Worm (Caenorhabditis elegans): Measurements from ENCODE around the gene asp-6.

The asp-6 gene

ce11 chrV:8305940-8306339, 37.2 kb upstream of the asp-6 start:
- TF ChIP-seq mdl-1 (tag; optimal IDR thresholded peaks at IDR 0.05) = no peak
- no peak for TF ChIP-seq pag-3 (tag; optimal IDR thresholded peaks at IDR 0.05; ENCODE audit: borderline replicate concordance, insufficient read depth)
- no peak for TF ChIP-seq pax-3 (tag; optimal IDR thresholded peaks at IDR 0.05)
- TF ChIP-seq elt-2 (tag; optimal IDR thresholded peaks at IDR 0.05) = peak; percentile 60
- no peak for TF ChIP-seq snu-23 (GFP tag; optimal IDR thresholded peaks at IDR 0.05)
- TF ChIP-seq sptf-1 (tag; optimal IDR thresholded peaks at IDR 0.05) = no peak
- TF ChIP-seq hlh-17 (GFP tag; optimal IDR thresholded peaks at IDR 0.05; ENCODE audit: borderline replicate concordance) = no peak

- TF ChIP-seq efl-1 (optimal IDR thresholded peaks at IDR 0.05) (no peak), efl-1 (GFP tag; optimal IDR thresholded peaks at IDR 0.05 in 1 of 2) (peak in 1 of 2 experiments; percentile 21), tlp-1 (tag; optimal IDR thresholded peaks at IDR 0.05) (no peak), lin-35 (GFP tag; optimal IDR thresholded peaks at IDR 0.05) (peak in 1 of 2 experiments; percentile 30), tbx-2 (tag; optimal IDR thresholded peaks at IDR 0.05) (no peak), C34B4.2 (tag; optimal IDR thresholded peaks at IDR 0.05) (no peak), nhr-12 (tag; optimal IDR thresholded peaks at IDR 0.05) (no peak), mab-9 (GFP tag; IDR thresholded peaks at IDR 0.05) (no peak), lin-15B (tag; optimal IDR thresholded peaks at IDR 0.05) (no peak), sptf-1 (tag; optimal IDR thresholded peaks at IDR 0.05) (no peak), elt-2 (tag; optimal IDR thresholded peaks at IDR 0.05) (peak; percentile 64), isw-1 (GFP tag; IDR thresholded peaks at IDR 0.05) (no peak), pag-3 (tag; optimal IDR thresholded peaks at IDR 0.05; ENCODE audit: borderline replicate concordance, insufficient read depth) (no peak), ceh-63 (GFP tag; optimal IDR thresholded peaks at IDR 0.05) (no peak)
These were observed 35.9 kb upstream of the asp-6 start, which contains the start of gene W02D7.11 for ce11 chrV:8304461-8305195. TSS of gene W02D7.11 (minus strand) at chrV:8304511.

ce11 chrV:8302522-8302921, 33.8 kb upstream of the asp-6 start, which contains the start of gene sel-9:
TSS of gene sel-9 (minus strand) at chrV:8302580.
- TF ChIP-seq unc-130 (tag; optimal IDR thresholded peaks at IDR 0.05) (no peak), Y116A8C.19 (tag; optimal IDR thresholded peaks at IDR 0.05; ENCODE audit: borderline replicate concordance) (no peak), lin-35 (GFP tag; optimal IDR thresholded peaks at IDR 0.05) (peak; percentile 91 to 95), rnt-1 (tag; optimal IDR thresholded peaks at IDR 0.05) (peak; percentile 43), snu-23 (GFP tag; optimal IDR thresholded peaks at IDR 0.05) (peak; percentile 60), elt-3 (tag; optimal IDR thresholded peaks at IDR 0.05) (peak in 1 of 6 experiments; percentile 47), nhr-20 (tag; optimal IDR thresholded peaks at IDR 0.05) (peak; percentile 59), C34B4.2 (tag; optimal IDR thresholded peaks at IDR 0.05) (no peak), mef-2 (tag; optimal IDR thresholded peaks at IDR 0.05) (no peak), snpc-4 (tag; optimal IDR thresholded peaks at IDR 0.05) (peak; percentile 60), nhr-19 (GFP tag; conservative IDR thresholded peaks at IDR 0.05) (peak; percentile 54), ceh-82 (tag; optimal IDR thresholded peaks at IDR 0.05) (peak; percentile 19 to 38 (median 26)), xbp-1 (tag; optimal IDR thresholded peaks at IDR 0.05) (peak; percentile 79), lin-39 (tag; optimal IDR thresholded peaks at IDR 0.05) (peak; percentile 30), mdl-1 (tag; optimal IDR thresholded peaks at IDR 0.05) (peak in 1 of 2 experiments; percentile 42), lsy-2 (tag; optimal IDR thresholded peaks at IDR 0.05) (peak; percentile 55 to 69), dpl-1 (GFP tag; optimal IDR thresholded peaks at IDR 0.05) (peak; percentile 85 to 92 (median 89)), elt-2 (tag; optimal IDR thresholded peaks at IDR 0.05) (peak; percentile 9), skn-1 (tag; optimal IDR thresholded peaks at IDR 0.05) (peak; percentile 37), lin-14 (GFP tag; optimal IDR thresholded peaks at IDR 0.05) (peak; percentile 47), F16B12.6 (tag; optimal IDR thresholded peaks at IDR 0.05) (peak; percentile 12), isw-1 (GFP tag; IDR thresholded peaks at IDR 0.05) (peak; percentile 25; the same call in 1 of the 2 replicates), lin-15B (tag; optimal IDR thresholded peaks at IDR 0.05) (peak; percentile 29), unc-98 (GFP tag; IDR thresholded peaks at IDR 0.05) (no peak), efl-1 (optimal IDR thresholded peaks at IDR 0.05) (peak; percentile 47 to 90), efl-1 (GFP tag; optimal IDR thresholded peaks at IDR 0.05 in 1 of 2) (peak; percentile 92 to 99), nhr-90 (tag; optimal IDR thresholded peaks at IDR 0.05; ENCODE audit: poor library complexity) (peak; percentile 34), alr-1 (tag; optimal IDR thresholded peaks at IDR 0.05; ENCODE audit: borderline replicate concordance) (no peak), nhr-11 (tag; optimal IDR thresholded peaks at IDR 0.05) (no peak), ama-1 (optimal IDR thresholded peaks at IDR 0.05) (peak; percentile 14), swsn-7 (tag; optimal IDR thresholded peaks at IDR 0.05) (peak; percentile 56), mep-1 (tag; optimal IDR thresholded peaks at IDR 0.05) (peak; percentile 73), jun-1 (tag; optimal IDR thresholded peaks at IDR 0.05) (peak; percentile 21), nhr-47 (tag; optimal IDR thresholded peaks at IDR 0.05) (peak; percentile 53), C16A3.4 (tag; optimal IDR thresholded peaks at IDR 0.05) (peak; percentile 76), tbx-2 (tag; optimal IDR thresholded peaks at IDR 0.05) (peak; percentile 48), blmp-1 (tag; optimal IDR thresholded peaks at IDR 0.05) (peak; percentile 64)

All from whole organism, L1 larva.